Worm (Caenorhabditis elegans) whole organism, young adult: Measurements from ENCODE around the gene ZC239.15.

Experiments
- B0261.1 ChIP-seq: sonication (generic microtip); optimal IDR thresholded peaks from 2 replicates; lab custom pipeline; 2016; ENCODE audit warnings: mild to moderate bottlenecking, missing genetic modification characterization, moderate library complexity, missing compliant biosample characterization
- B0336.3 ChIP-seq: fragments of 200-800 bp; sonication (Bioruptor generic); IDR thresholded peaks from 2 replicates; pipeline ENCODE4 v1.3.6; 2022; ENCODE audit warnings: missing genetic modification characterization, missing compliant biosample characterization
- F37B4.10 ChIP-seq: fragments of 200-800 bp; sonication (Bioruptor generic); IDR thresholded peaks from 2 replicates; pipeline ENCODE4 v1.3.6; 2022; ENCODE audit warnings: missing genetic modification characterization, missing compliant biosample characterization
- T07F8.4 ChIP-seq: sonication (generic microtip); optimal IDR thresholded peaks from 2 replicates; lab custom pipeline; 2016; ENCODE audit warnings: mild to moderate bottlenecking, missing genetic modification characterization, moderate library complexity, missing compliant biosample characterization
- Y53G8AR.9 ChIP-seq: fragments of 200-800 bp; sonication (Bioruptor generic); conservative IDR thresholded peaks from 2 replicates; pipeline ENCODE4 v1.3.6; 2022; ENCODE audit warnings: missing genetic modification reagents, missing genetic modification characterization, missing compliant biosample characterization
- Y95B8A.8 ChIP-seq: fragments of 200-800 bp; sonication (Bioruptor generic); IDR thresholded peaks from 2 replicates; pipeline ENCODE4 v1.3.6; 2022; ENCODE audit warnings: missing genetic modification reagents, missing genetic modification characterization, missing compliant biosample characterization
- attf-3 ChIP-seq: fragments of 200-800 bp; sonication (Bioruptor generic); conservative IDR thresholded peaks from 2 replicates; pipeline ENCODE4 v1.3.6; 2022; ENCODE audit warnings: missing genetic modification reagents, missing genetic modification characterization, missing compliant biosample characterization
- attf-5 ChIP-seq: fragments of 200-800 bp; sonication (Bioruptor generic); optimal IDR thresholded peaks from 2 replicates; lab custom pipeline; 2018; ENCODE audit warnings: mild to moderate bottlenecking, missing genetic modification characterization, missing compliant biosample characterization
- bed-1 ChIP-seq: fragments of 200-800 bp; sonication (Bioruptor generic); IDR thresholded peaks from 2 replicates; pipeline ENCODE4 v1.3.6; 2022; ENCODE audit warnings: missing genetic modification reagents, missing genetic modification characterization, missing compliant biosample characterization
- ccch-3 ChIP-seq: fragments of 200-800 bp; sonication (Bioruptor generic); optimal IDR thresholded peaks from 2 replicates; lab custom pipeline; 2018; ENCODE audit warnings: mild to moderate bottlenecking, missing genetic modification characterization, missing compliant biosample characterization
- chd-7 ChIP-seq: sonication (generic microtip); optimal IDR thresholded peaks from 2 replicates; lab custom pipeline; 2016; ENCODE audit warnings: mild to moderate bottlenecking, missing genetic modification characterization, moderate library complexity, missing compliant biosample characterization
- efl-1 ChIP-seq: fragments of 150-350 bp; optimal IDR thresholded peaks from 2 replicates; lab custom pipeline; 2014; ENCODE audit warnings: missing biosample characterization, missing genetic modification reagents, missing genetic modification characterization
- egl-18 ChIP-seq: fragments of 200-800 bp; sonication (Bioruptor generic); IDR thresholded peaks from 2 replicates; pipeline ENCODE4 v1.3.6; 2022; ENCODE audit warnings: missing genetic modification reagents, missing genetic modification characterization, missing compliant biosample characterization
- egl-44 ChIP-seq: fragments of 200-800 bp; sonication (Bioruptor generic); IDR thresholded peaks from 2 replicates; pipeline ENCODE4 v1.3.6; 2022; ENCODE audit warnings: missing genetic modification reagents, missing genetic modification characterization, missing compliant biosample characterization
- ets-4 ChIP-seq: fragments of 200-800 bp; sonication (Bioruptor generic); optimal IDR thresholded peaks from 2 replicates; lab custom pipeline; 2018; ENCODE audit warnings: mild to moderate bottlenecking, missing genetic modification characterization, missing compliant biosample characterization
- him-1 ChIP-seq: sonication (generic microtip); optimal IDR thresholded peaks from 2 replicates; lab custom pipeline; 2016; ENCODE audit warnings: missing genotype, missing genetic modification reagents, missing genetic modification characterization, missing compliant biosample characterization
- hrde-1 ChIP-seq: sonication (generic microtip); optimal IDR thresholded peaks from 2 replicates; lab custom pipeline; 2016; ENCODE audit warnings: missing genetic modification characterization, mild to moderate bottlenecking, missing compliant biosample characterization, moderate library complexity, missing genotype, missing genetic modification reagents, borderline replicate concordance
- lin-26 ChIP-seq: fragments of 200-800 bp; sonication (Bioruptor generic); IDR thresholded peaks from 2 replicates; pipeline ENCODE4 v1.3.6; 2022; ENCODE audit warnings: missing genetic modification reagents, missing genetic modification characterization, missing compliant biosample characterization
- lin-35 ChIP-seq, 3 experiments: fragments of 150-350 bp in 2 of 3; sonication (generic microtip) in 1 of 3; optimal IDR thresholded peaks; 2 replicates each; lab custom pipeline; 2014 to 2018; ENCODE audit warnings: missing biosample characterization in 3 of 3, missing genetic modification characterization in 3 of 3, missing genetic modification reagents in 3 of 3
- lsl-1 ChIP-seq: fragments of 200-800 bp; sonication (Bioruptor generic); optimal IDR thresholded peaks from 2 replicates; lab custom pipeline; 2018; ENCODE audit warnings: mild to moderate bottlenecking, missing genetic modification characterization, moderate library complexity, missing compliant biosample characterization
- madf-6 ChIP-seq: fragments of 200-800 bp; sonication (Bioruptor generic); IDR thresholded peaks from 2 replicates; pipeline ENCODE4 v1.3.6; 2022; ENCODE audit warnings: missing genetic modification reagents, missing genetic modification characterization, missing compliant biosample characterization
- mel-28 ChIP-seq: sonication (generic microtip); optimal IDR thresholded peaks from 2 replicates; lab custom pipeline; 2016; ENCODE audit warnings: borderline replicate concordance, mild to moderate bottlenecking, missing genetic modification characterization, missing compliant biosample characterization
- mxl-1 ChIP-seq: sonication (generic microtip); optimal IDR thresholded peaks from 2 replicates; lab custom pipeline; 2016; ENCODE audit warnings: missing genetic modification characterization, missing compliant biosample characterization
- nhr-120 ChIP-seq: fragments of 200-800 bp; sonication (Bioruptor generic); IDR thresholded peaks from 2 replicates; pipeline ENCODE4 v1.3.6; 2022; ENCODE audit warnings: missing genetic modification characterization, missing compliant biosample characterization
- nhr-90 ChIP-seq: sonication (generic microtip); optimal IDR thresholded peaks from 2 replicates; lab custom pipeline; 2016; ENCODE audit warnings: missing genotype, mild to moderate bottlenecking, missing genetic modification characterization, missing compliant biosample characterization
- pha-4 ChIP-seq: fragments of 150-350 bp; sonication (generic microtip); optimal IDR thresholded peaks from 2 replicates; lab custom pipeline; 2014; ENCODE audit warnings: missing biosample characterization, missing genetic modification reagents, missing genetic modification characterization
- repo-1 ChIP-seq: sonication (generic microtip); optimal IDR thresholded peaks from 2 replicates; lab custom pipeline; 2017; ENCODE audit warnings: mild to moderate bottlenecking, missing genetic modification characterization, missing compliant biosample characterization
- rpc-1 ChIP-seq, 2 experiments: fragments of 150-350 bp in 1 of 2; sonication (generic microtip) in 1 of 2; optimal IDR thresholded peaks; 2 replicates each; lab custom pipeline; 2014 to 2018; ENCODE audit warnings: missing biosample characterization in 1 of 2, missing genetic modification characterization in 1 of 2, missing genetic modification reagents in 1 of 2, missing genotype in 1 of 2
- sea-2 ChIP-seq: fragments of 200-800 bp; sonication (Bioruptor generic); IDR thresholded peaks from 2 replicates; pipeline ENCODE4 v1.3.6; 2022; ENCODE audit warnings: missing genetic modification characterization, missing compliant biosample characterization
- snpc-1.1 ChIP-seq: sonication (generic microtip); optimal IDR thresholded peaks from 2 replicates; lab custom pipeline; 2017; ENCODE audit warnings: missing genetic modification characterization, mild to moderate bottlenecking, missing compliant biosample characterization, antibody characterized with exemption, moderate library complexity, missing genotype, missing genetic modification reagents; ENCODE audit not compliant: insufficient read depth
- snpc-3.4 ChIP-seq: sonication (generic microtip); optimal IDR thresholded peaks from 2 replicates; lab custom pipeline; 2017; ENCODE audit warnings: missing genetic modification characterization, mild to moderate bottlenecking, missing compliant biosample characterization, antibody characterized with exemption, moderate library complexity, missing genotype, missing genetic modification reagents
- somi-1 ChIP-seq: fragments of 200-800 bp; sonication (Bioruptor generic); optimal IDR thresholded peaks from 2 replicates; lab custom pipeline; 2018; ENCODE audit warnings: mild to moderate bottlenecking, missing genetic modification characterization, missing compliant biosample characterization
- tlf-1 ChIP-seq: fragments of 200-800 bp; sonication (Bioruptor generic); optimal IDR thresholded peaks from 2 replicates; lab custom pipeline; 2018; ENCODE audit warnings: mild to moderate bottlenecking, missing genetic modification characterization, missing compliant biosample characterization
- ztf-3 ChIP-seq: fragments of 200-800 bp; sonication (Bioruptor generic); optimal IDR thresholded peaks from 2 replicates; lab custom pipeline; 2018; ENCODE audit warnings: mild to moderate bottlenecking, missing genetic modification characterization, missing compliant biosample characterization

ZC239.15 gene

ce11 chrII:3241842-3242241, 17.3 kb upstream of the ZC239.15 start:
- TF ChIP-seq madf-6 (GFP tag; lab: Robert Waterston, UW) (no peak), attf-5 (no peak)

- TF ChIP-seq mxl-1 = no peak
- no peak for TF ChIP-seq ets-4 (GFP tag; lab: Kevin White, UChicago)
- TF ChIP-seq snpc-3.4 (tag; lab: Kevin White, UChicago) = no peak
- no peak for TF ChIP-seq sea-2 (GFP tag; lab: Robert Waterston, UW)
- TF ChIP-seq nhr-120 (GFP tag; lab: Robert Waterston, UW) = no peak
- no peak for TF ChIP-seq Y95B8A.8
- TF ChIP-seq B0336.3 (GFP tag; lab: Robert Waterston, UW) = no peak
- no peak for TF ChIP-seq chd-7 (tag; lab: Kevin White, UChicago)
- no peak for TF ChIP-seq snpc-1.1 (tag; lab: Kevin White, UChicago)
- TF ChIP-seq bed-1 (GFP tag; lab: Robert Waterston, UW) = no peak
- no peak for TF ChIP-seq rpc-1 (optimal IDR thresholded peaks at IDR 0.05; lab: Kevin White, UChicago)
- no peak for TF ChIP-seq rpc-1 (tag; optimal IDR thresholded peaks at IDR 0.05; lab: Kevin White, UChicago)
- TF ChIP-seq B0261.1 (tag; lab: Kevin White, UChicago) = no peak
- no peak for TF ChIP-seq T07F8.4 (tag; lab: Kevin White, UChicago)
- no peak for TF ChIP-seq lin-35 (GFP tag; optimal IDR thresholded peaks at IDR 0.05; lab: Kevin White, UChicago)
These were observed 15.7 kb upstream of the ZC239.15 start, which contains the start of gene C17F4.3 for ce11 chrII:3240207-3240606. TSS of gene C17F4.3 (plus strand) at chrII:3240507.

ce11 chrII:3237038-3237521, 12.5 kb upstream of the ZC239.15 start, which contains the start of the genes srz-67 and C17F4.11:
TSS of gene srz-67 (minus strand) at chrII:3237138.
TSS of gene C17F4.11 (plus strand) at chrII:3237471.
- no peak for TF ChIP-seq nhr-90 (tag; lab: Kevin White, UChicago)
- TF ChIP-seq ccch-3 (GFP tag; lab: Kevin White, UChicago) = no peak
- no peak for TF ChIP-seq Y95B8A.8
- no peak for TF ChIP-seq ztf-3 (GFP tag; lab: Kevin White, UChicago)
- TF ChIP-seq efl-1 (GFP tag; lab: Kevin White, UChicago) = no peak
- no peak for TF ChIP-seq egl-44 (GFP tag; lab: Robert Waterston, UW)
- TF ChIP-seq him-1 = no peak
- TF ChIP-seq F37B4.10 (GFP tag; lab: Robert Waterston, UW) = no peak

- TF ChIP-seq attf-3 (no peak), tlf-1 (no peak), lsl-1 (GFP tag; lab: Kevin White, UChicago) (no peak), hrde-1 (tag; lab: Kevin White, UChicago) (no peak), lin-26 (GFP tag; lab: Robert Waterston, UW) (no peak), mel-28 (no peak), pha-4 (tag; lab: Kevin White, UChicago) (no peak), somi-1 (GFP tag; lab: Kevin White, UChicago) (no peak), mxl-1 (no peak), egl-18 (no peak), Y53G8AR.9 (GFP tag; lab: Robert Waterston, UW) (no peak), repo-1 (tag; lab: Kevin White, UChicago) (no peak)
These were observed 10.2 kb upstream of the ZC239.15 start, which contains the start of gene C17F4.8 for ce11 chrII:3234725-3235124. TSS of gene C17F4.8 (minus strand) at chrII:3234825.
